Worm (Caenorhabditis elegans) whole organism, early embryonic: ENCODE results near the gene bli-2.
"Not testable (repeated sequence)": the region's sequence is repeated elsewhere in the genome, so short reads cannot be mapped to it uniquely, and the experiment has no call there.

ENCODE experiments used
- B0310.2 ChIP-seq: sonication (generic microtip); optimal IDR thresholded peaks from 2 replicates; lab custom pipeline; 2016; ENCODE audit warnings: mild to moderate bottlenecking, missing genetic modification characterization, missing compliant biosample characterization
- F13C5.2 ChIP-seq: sonication (generic microtip); optimal IDR thresholded peaks from 2 replicates; lab custom pipeline; 2017; ENCODE audit warnings: mild to moderate bottlenecking, missing genetic modification characterization, inconsistent platforms, missing compliant biosample characterization
- aly-1 ChIP-seq: sonication (generic microtip); optimal IDR thresholded peaks from 2 replicates; lab custom pipeline; 2016; ENCODE audit warnings: missing genetic modification characterization, missing compliant biosample characterization
- ama-1 ChIP-seq: fragments of 150-350 bp; optimal IDR thresholded peaks from 2 replicates; lab custom pipeline; 2014
- ceh-13 ChIP-seq: fragments of 200-800 bp; sonication (Bioruptor generic); optimal IDR thresholded peaks from 2 replicates; lab custom pipeline; 2018; ENCODE audit warnings: mild to moderate bottlenecking, missing genetic modification characterization, missing compliant biosample characterization
- ceh-36 ChIP-seq: sonication (generic microtip); optimal IDR thresholded peaks from 2 replicates; lab custom pipeline; 2016; ENCODE audit warnings: missing genetic modification characterization, inconsistent platforms, missing compliant biosample characterization
- ets-7 ChIP-seq: sonication (generic microtip); optimal IDR thresholded peaks from 2 replicates; lab custom pipeline; 2016; ENCODE audit warnings: missing genotype, missing genetic modification characterization, missing compliant biosample characterization
- flt-1 ChIP-seq: fragments of 200-800 bp; sonication (Bioruptor generic); IDR thresholded peaks from 2 replicates; pipeline ENCODE4 v1.3.6; 2022; ENCODE audit warnings: missing genetic modification characterization, missing compliant biosample characterization
- hmbx-1 ChIP-seq: sonication (generic microtip); optimal IDR thresholded peaks from 2 replicates; lab custom pipeline; 2016; ENCODE audit warnings: mild to moderate bottlenecking, missing genetic modification characterization, missing compliant biosample characterization
- hmg-4 ChIP-seq: fragments of 200-800 bp; sonication (Bioruptor generic); optimal IDR thresholded peaks from 2 replicates; lab custom pipeline; 2018; ENCODE audit warnings: mild to moderate bottlenecking, missing genetic modification characterization, missing compliant biosample characterization
- hnd-1 ChIP-seq: sonication (generic microtip); optimal IDR thresholded peaks from 2 replicates; lab custom pipeline; 2016; ENCODE audit warnings: missing genetic modification characterization, missing compliant biosample characterization
- pes-1 ChIP-seq: fragments of 200-800 bp; sonication (Bioruptor generic); IDR thresholded peaks from 2 replicates; pipeline ENCODE4 v1.3.6; 2022; ENCODE audit warnings: missing genetic modification reagents, missing genetic modification characterization, missing compliant biosample characterization
- sea-1 ChIP-seq: fragments of 200-800 bp; sonication (Bioruptor generic); conservative IDR thresholded peaks from 2 replicates; pipeline ENCODE4 v1.3.6; 2022; ENCODE audit warnings: missing genetic modification characterization, missing compliant biosample characterization
- tbx-11 ChIP-seq: fragments of 200-800 bp; sonication (Bioruptor generic); IDR thresholded peaks from 2 replicates; pipeline ENCODE4 v1.3.6; 2022; ENCODE audit warnings: missing genetic modification characterization, missing compliant biosample characterization
- tbx-37 ChIP-seq: fragments of 200-800 bp; sonication (Bioruptor generic); conservative IDR thresholded peaks from 2 replicates; pipeline ENCODE4 v1.3.6; 2022; ENCODE audit warnings: missing genetic modification reagents, missing genetic modification characterization, missing compliant biosample characterization
- tra-4 ChIP-seq: sonication (generic microtip); optimal IDR thresholded peaks from 2 replicates; lab custom pipeline; 2017; ENCODE audit warnings: missing genetic modification characterization, missing compliant biosample characterization

bli-2 gene

DNA sequence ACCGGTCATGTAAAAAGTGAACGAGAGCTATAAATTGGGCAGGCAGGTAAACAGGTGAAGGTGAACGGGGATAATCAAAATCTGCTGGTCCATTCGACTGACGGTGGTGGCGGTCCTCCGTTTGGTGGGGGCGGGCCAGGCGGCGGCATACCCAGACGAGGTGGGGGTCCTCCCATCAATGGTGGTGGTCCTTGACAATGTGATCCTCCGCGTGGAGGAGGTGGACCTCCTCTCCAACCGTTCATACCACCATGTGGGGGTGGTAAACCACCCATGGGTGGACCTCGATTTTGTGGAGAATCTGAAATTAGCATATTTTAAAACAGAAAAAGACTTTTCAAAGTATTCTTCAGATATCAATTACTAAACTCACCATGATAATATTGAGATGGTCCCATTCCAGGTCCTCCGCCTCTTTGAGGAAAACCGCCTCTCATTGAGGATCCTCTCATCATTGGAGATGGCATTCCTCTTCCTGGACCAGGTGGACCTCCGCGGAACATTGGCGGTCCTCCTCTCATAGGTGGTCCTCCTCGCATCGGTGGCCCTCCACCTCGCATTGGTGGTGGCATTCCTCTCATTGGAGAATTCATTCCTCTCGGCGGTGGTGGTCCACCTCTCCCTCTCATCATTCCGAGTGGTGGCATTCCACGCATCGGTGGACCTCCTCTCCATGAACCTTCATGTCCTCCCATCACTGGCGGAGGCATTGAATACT lies 11.7 kb downstream of the bli-2 start:
- no peak for TF ChIP-seq hnd-1 (tag; lab: Kevin White, UChicago)
- no peak for TF ChIP-seq ceh-36 (tag; lab: Kevin White, UChicago)
- TF ChIP-seq aly-1 (tag; lab: Kevin White, UChicago), result no peak
- TF ChIP-seq ceh-13 (GFP tag; lab: Kevin White, UChicago), result no peak
- no peak for TF ChIP-seq B0310.2 (tag; lab: Kevin White, UChicago)
- no peak for TF ChIP-seq pes-1
- no peak for TF ChIP-seq flt-1 (GFP tag; lab: Robert Waterston, UW)
- TF ChIP-seq hmbx-1 (tag; lab: Kevin White, UChicago), result no peak
- TF ChIP-seq ets-7 (tag; lab: Kevin White, UChicago), result no peak

DNA sequence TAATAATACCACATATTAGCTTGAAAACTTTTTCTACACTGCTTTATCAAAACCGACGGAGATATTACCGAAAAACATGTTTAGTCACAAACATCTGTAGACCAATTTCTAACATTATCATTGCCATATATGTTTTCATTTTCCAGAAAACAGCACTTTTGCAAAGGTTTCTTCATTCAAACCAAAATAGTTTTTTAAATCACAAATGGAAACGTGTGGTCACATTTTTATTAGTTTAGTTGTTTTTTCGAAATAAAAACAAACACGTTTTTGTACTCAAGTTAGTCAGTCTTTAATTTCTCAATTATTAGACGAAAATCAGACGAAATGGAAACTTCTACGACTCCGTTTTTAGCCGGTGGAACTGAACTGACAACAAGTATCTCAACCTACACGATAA lies 14.2 kb downstream of the bli-2 start, which contains the start of gene F59E12.3:
TSS of gene F59E12.3 (plus strand) at position 301 of the 400 bp plus-strand sequence.
- TF ChIP-seq tbx-37 (GFP tag; lab: Robert Waterston, UW), result no peak
- TF ChIP-seq F13C5.2, result no peak
- TF ChIP-seq flt-1 (GFP tag; lab: Robert Waterston, UW), result no peak
- no peak for TF ChIP-seq B0310.2 (tag; lab: Kevin White, UChicago)
- TF ChIP-seq tbx-11 (GFP tag; lab: Robert Waterston, UW), result no peak
- no peak for TF ChIP-seq sea-1 (GFP tag; lab: Robert Waterston, UW)
- TF ChIP-seq pes-1, result no peak
- no peak for TF ChIP-seq hmbx-1 (tag; lab: Kevin White, UChicago)
- TF ChIP-seq ceh-36 (tag; lab: Kevin White, UChicago), result no peak
- no peak for TF ChIP-seq hmg-4

DNA sequence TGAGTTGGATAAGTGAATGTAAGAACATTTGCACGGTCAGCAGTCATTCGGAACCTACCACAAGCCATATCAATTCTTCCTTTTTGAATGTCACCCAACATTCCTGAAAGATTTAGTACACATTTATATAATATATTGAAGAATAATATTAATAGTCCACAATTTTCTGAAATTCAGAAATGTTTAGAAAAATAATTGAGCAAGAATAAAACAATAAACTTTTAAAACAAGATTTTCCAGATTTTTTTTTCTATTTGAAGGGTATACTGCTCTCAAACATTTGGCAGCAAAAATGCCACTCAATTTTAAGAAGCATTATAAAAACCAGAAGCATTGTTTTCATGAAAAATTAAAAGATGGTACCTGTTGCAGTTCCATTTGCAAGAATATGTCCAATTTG lies 15.4 kb downstream of the bli-2 start, which contains the start of gene F59E12.8:
TSS of gene F59E12.8 (minus strand) at position 101 of the 400 bp plus-strand sequence.
- TF ChIP-seq pes-1, result no peak
- TF ChIP-seq flt-1 (GFP tag; lab: Robert Waterston, UW), result no peak
- TF ChIP-seq ceh-13 (GFP tag; lab: Kevin White, UChicago), result no peak
- no peak for TF ChIP-seq F13C5.2
- TF ChIP-seq hmbx-1 (tag; lab: Kevin White, UChicago), result no peak
- no peak for TF ChIP-seq ama-1 (lab: Kevin White, UChicago)
- TF ChIP-seq ceh-36 (tag; lab: Kevin White, UChicago), result no peak
- no peak for TF ChIP-seq sea-1 (GFP tag; lab: Robert Waterston, UW)
- TF ChIP-seq ets-7 (tag; lab: Kevin White, UChicago), result no peak
- no peak for TF ChIP-seq tra-4 (tag; lab: Kevin White, UChicago)
- no peak for TF ChIP-seq tbx-11 (GFP tag; lab: Robert Waterston, UW)
- TF ChIP-seq B0310.2 (tag; lab: Kevin White, UChicago), result no peak

DNA sequence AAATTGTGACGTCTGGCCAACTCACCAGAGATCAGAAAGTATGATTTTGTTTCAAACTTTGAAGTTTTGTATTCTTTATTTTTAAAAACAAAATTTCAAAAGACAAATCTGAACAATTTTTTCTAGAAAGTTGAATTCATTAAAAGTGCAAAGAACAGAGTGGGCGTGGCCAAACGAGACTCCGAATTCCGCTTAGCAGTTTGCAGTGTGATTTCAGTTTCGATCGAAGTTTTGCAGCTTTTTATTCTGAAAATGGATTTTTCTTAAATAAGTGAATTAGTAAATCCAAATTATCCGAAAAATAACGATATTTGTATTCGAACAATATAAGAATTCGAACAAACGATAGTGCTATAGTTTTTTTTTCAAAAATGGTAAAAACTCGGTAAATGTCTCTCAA lies 18.8 kb downstream of the bli-2 start:
- TF ChIP-seq hmbx-1 (tag; lab: Kevin White, UChicago), result no peak
- TF ChIP-seq hnd-1 (tag; lab: Kevin White, UChicago), result no peak

DNA sequence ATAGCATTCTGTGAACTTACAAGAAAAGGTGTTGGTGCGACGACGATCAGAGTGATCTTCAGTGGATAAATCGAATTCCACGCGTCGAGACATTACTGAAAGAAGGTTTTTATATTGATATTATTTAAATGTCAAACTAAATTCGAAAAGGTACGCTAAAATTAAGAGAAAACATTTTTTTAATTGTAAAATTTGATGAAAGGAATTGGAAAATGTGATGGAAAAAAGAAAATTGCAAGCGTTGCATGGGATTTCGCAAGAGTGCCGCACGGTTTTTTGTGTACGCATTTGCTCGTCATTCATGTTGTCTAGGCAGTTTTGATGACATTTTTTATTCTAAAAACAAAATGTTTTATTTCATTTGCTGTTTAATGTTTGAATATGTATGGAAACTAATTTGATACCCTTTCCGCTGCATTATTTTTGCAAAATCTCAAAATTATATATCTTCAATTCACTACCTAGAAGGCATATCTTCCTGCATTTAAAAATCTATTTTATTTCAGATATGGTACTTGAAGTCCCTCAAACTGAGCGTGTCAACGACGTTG lies 21.3 kb downstream of the bli-2 start, which contains the start of the genes F59E12.6 and npl-4.1:
TSS of gene F59E12.6 (minus strand) at position 101 of the 551 bp plus-strand sequence.
TSS of gene npl-4.1 (plus strand) at position 501 of the 551 bp plus-strand sequence.
- not testable (repeated sequence) for TF ChIP-seq hnd-1 (tag; lab: Kevin White, UChicago); ets-7 (tag; lab: Kevin White, UChicago); sea-1 (GFP tag; lab: Robert Waterston, UW)

DNA sequence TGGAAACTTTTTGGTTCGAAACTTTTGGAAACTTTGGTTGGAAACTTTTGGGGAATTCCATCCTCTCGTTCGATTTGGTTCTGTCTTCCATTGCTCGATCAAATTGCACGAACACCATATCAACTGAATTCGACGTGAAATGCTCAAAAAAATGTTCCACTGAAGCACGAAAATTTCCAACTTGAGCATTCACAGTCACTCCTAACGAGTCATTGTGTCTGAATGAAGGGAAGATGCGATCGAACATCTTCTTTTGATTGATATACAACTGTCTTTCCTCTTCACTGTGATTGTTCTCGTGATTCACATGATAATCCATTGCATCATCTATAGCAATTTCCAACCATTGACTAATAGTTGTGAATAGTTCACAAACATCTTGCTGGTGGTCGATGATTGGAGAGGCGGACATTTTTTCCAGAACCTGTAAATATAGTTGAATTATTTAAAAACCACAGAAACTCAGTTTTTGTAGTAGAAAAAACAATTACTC lies 23.9 kb downstream of the bli-2 start, which contains the start of gene F59E12.15:
TSS of gene F59E12.15 (minus strand) at position 51 of the 493 bp plus-strand sequence.
- TF ChIP-seq B0310.2 (tag; lab: Kevin White, UChicago) (no peak), tbx-37 (GFP tag; lab: Robert Waterston, UW) (no peak)

DNA sequence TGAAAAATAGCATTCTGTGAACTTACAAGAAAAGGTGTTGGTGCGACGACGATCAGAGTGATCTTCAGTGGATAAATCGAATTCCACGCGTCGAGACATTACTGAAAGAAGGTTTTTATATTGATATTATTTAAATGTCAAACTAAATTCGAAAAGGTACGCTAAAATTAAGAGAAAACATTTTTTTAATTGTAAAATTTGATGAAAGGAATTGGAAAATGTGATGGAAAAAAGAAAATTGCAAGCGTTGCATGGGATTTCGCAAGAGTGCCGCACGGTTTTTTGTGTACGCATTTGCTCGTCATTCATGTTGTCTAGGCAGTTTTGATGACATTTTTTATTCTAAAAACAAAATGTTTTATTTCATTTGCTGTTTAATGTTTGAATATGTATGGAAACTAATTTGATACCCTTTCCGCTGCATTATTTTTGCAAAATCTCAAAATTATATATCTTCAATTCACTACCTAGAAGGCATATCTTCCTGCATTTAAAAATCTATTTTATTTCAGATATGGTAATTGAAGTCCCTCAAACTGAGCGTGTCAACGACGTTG lies 29.8 kb downstream of the bli-2 start, which contains the start of the genes eif-3.L and npl-4.2:
TSS of gene eif-3.L (minus strand) at position 101 of the 557 bp plus-strand sequence.
TSS of gene npl-4.2 (plus strand) at position 507 of the 557 bp plus-strand sequence.
- not testable (repeated sequence) for TF ChIP-seq ets-7 (tag; lab: Kevin White, UChicago); tbx-37 (GFP tag; lab: Robert Waterston, UW); B0310.2 (tag; lab: Kevin White, UChicago)

DNA sequence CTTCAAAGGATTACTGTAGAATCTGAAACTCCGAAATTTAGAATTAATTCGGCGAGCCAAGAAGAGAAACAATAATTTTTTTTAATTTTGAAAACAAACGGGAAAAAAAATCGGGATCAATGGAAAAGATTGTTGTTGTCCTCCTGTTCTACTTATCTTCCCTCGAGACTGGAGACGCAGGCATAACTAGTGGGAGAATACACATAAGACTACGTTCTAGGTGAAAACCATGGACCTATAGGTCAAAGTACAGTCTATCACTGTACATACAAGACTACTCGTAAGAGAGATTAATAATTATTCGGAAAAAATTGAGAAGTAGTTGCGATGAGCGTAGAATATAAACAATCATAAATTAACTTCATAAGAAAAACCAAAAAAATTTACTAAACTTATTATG lies 32.9 kb downstream of the bli-2 start, which contains the start of gene dhs-6:
TSS of gene dhs-6 (minus strand) at position 22 of the 400 bp plus-strand sequence.
- TF ChIP-seq pes-1 (no peak), tbx-37 (GFP tag; lab: Robert Waterston, UW) (no peak), sea-1 (GFP tag; lab: Robert Waterston, UW) (no peak), tbx-11 (GFP tag; lab: Robert Waterston, UW) (no peak), ceh-36 (tag; lab: Kevin White, UChicago) (no peak), ama-1 (lab: Kevin White, UChicago) (no peak)
